Fruit fly (Drosophila melanogaster): ENCODE data around the gene CG11600.

DNA sequence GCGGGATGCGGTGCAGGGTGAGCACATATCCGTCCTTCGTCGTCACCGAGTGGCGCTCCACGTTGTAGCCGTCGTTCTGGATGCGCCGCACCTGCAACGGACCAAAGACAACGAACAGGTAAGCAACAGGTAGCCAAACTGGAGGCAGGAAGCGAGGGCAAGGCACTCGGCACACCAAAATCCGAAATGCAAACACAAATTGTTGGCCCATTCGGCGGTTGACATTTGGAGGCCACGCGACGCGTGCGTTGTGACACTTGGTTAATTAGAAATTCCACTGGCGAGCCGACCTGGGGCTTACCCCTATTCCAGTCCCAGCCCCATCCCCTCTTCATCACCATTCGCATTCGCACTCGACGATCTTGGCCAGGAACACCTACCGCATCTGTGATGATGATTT, 5.3 kb downstream of the CG11600 start:
- TF ChIP-seq CG5204 (GFP tag; optimal IDR thresholded peaks at IDR 0.05) = no peak
- no peak for TF ChIP-seq kay (GFP tag; ENCODE audit: borderline replicate concordance)
- no peak for TF ChIP-seq bab1 (GFP tag; optimal IDR thresholded peaks at IDR 0.05)
- no peak for TF ChIP-seq pad (GFP tag; optimal IDR thresholded peaks at IDR 0.05)
- no peak for TF ChIP-seq tj (GFP tag; optimal IDR thresholded peaks at IDR 0.05)
- TF ChIP-seq CG33017 (tag; optimal IDR thresholded peaks at IDR 0.05) = no peak
- TF ChIP-seq CG7101 (tag; optimal IDR thresholded peaks at IDR 0.05) = no peak
